Worm (Caenorhabditis elegans) whole organism, young adult: ENCODE results near the gene F47B10.4.

Experiments
- attf-3 ChIP-seq: fragments of 200-800 bp; sonication (Bioruptor generic); conservative IDR thresholded peaks from 2 replicates; pipeline ENCODE4 v1.3.6; 2022; ENCODE audit warnings: missing genetic modification reagents, missing genetic modification characterization, missing compliant biosample characterization
- egl-44 ChIP-seq: fragments of 200-800 bp; sonication (Bioruptor generic); IDR thresholded peaks from 2 replicates; pipeline ENCODE4 v1.3.6; 2022; ENCODE audit warnings: missing genetic modification reagents, missing genetic modification characterization, missing compliant biosample characterization
- nhr-27 ChIP-seq: fragments of 200-800 bp; sonication (Bioruptor generic); optimal IDR thresholded peaks from 2 replicates; lab custom pipeline; 2018; ENCODE audit warnings: mild to moderate bottlenecking, missing genetic modification characterization, moderate library complexity, missing compliant biosample characterization
- snpc-4 ChIP-seq, 5 experiments: fragments of 150-350 bp in 1 of 5; sonication (generic microtip) in 4 of 5; optimal IDR thresholded peaks; 2 replicates each; lab custom pipeline; 2014 to 2018; ENCODE audit warnings: missing genetic modification characterization in 5 of 5, missing biosample characterization in 3 of 5, antibody characterized with exemption in 2 of 5, mild to moderate bottlenecking in 2 of 5, missing compliant biosample characterization in 2 of 5, missing genotype in 2 of 5, moderate library complexity in 2 of 5, missing genetic modification reagents in 1 of 5
- tbp1 ChIP-seq: fragments of 200-800 bp; sonication (Bioruptor generic); optimal IDR thresholded peaks from 2 replicates; lab custom pipeline; 2018; ENCODE audit warnings: mild to moderate bottlenecking, missing genetic modification characterization, missing compliant biosample characterization
- unc-62 ChIP-seq: fragments of 150-350 bp; optimal IDR thresholded peaks from 2 replicates; lab custom pipeline; 2014; ENCODE audit warnings: missing biosample characterization, missing genetic modification reagents, missing genetic modification characterization
- ztf-26 ChIP-seq: sonication (generic microtip); optimal IDR thresholded peaks from 2 replicates; lab custom pipeline; 2017; ENCODE audit warnings: missing genetic modification characterization, missing compliant biosample characterization

DNA sequence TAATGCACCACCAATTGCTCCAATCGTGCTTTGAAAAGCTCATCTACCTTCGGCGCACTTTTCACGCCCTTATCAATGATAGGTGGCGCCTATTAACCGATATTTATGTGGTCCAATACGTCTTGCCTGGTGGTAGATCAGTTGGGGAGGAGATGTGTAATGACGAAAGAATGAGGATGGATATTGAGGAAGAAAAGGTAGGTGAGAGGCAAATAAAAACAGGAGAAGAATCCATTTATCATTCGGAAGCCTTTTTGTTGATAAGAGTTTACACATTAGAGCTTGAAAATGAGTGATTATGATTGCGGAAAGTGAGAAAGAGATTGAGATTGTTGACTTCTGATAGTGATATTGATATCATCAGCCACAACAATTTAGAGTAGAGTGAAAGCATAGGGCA is 16.4 kb downstream of the F47B10.4 start:
- no peak for TF ChIP-seq unc-62 (GFP tag; lab: Kevin White, UChicago)
- no peak for TF ChIP-seq nhr-27 (tag; lab: Kevin White, UChicago)
- no peak for TF ChIP-seq ztf-26 (tag; lab: Kevin White, UChicago)
- no peak for TF ChIP-seq snpc-4 (GFP tag; optimal IDR thresholded peaks at IDR 0.05; lab: Kevin White, UChicago)
- no peak for TF ChIP-seq snpc-4 (tag; optimal IDR thresholded peaks at IDR 0.05; lab: Kevin White, UChicago)
- TF ChIP-seq tbp1 = no peak
- TF ChIP-seq attf-3 (GFP tag; lab: Robert Waterston, UW) = no peak
- TF ChIP-seq egl-44 (GFP tag; lab: Robert Waterston, UW) = no peak
